Worm (Caenorhabditis elegans) whole organism, mixed stage, embryonic: ENCODE results near the gene elo-2.

ENCODE experiments used
- ces-1 ChIP-seq: fragments of 150-350 bp; optimal IDR thresholded peaks from 2 replicates; lab custom pipeline; 2014; ENCODE audit warnings: missing biosample characterization, missing genetic modification reagents, missing genetic modification characterization
- elt-3 ChIP-seq: fragments of 150-350 bp; optimal IDR thresholded peaks from 2 replicates; lab custom pipeline; 2014; ENCODE audit warnings: missing biosample characterization, missing genetic modification characterization
- flh-1 ChIP-seq: fragments of 200-800 bp; sonication (Bioruptor generic); optimal IDR thresholded peaks from 2 replicates; lab custom pipeline; 2018; ENCODE audit warnings: mild to moderate bottlenecking, missing genetic modification characterization, moderate library complexity, missing compliant biosample characterization
- hlh-1 ChIP-seq: fragments of 150-350 bp; optimal IDR thresholded peaks from 2 replicates; lab custom pipeline; 2014; ENCODE audit warnings: missing biosample characterization, missing genetic modification reagents, missing genetic modification characterization
- lin-32 ChIP-seq: fragments of 200-800 bp; sonication (Bioruptor generic); optimal IDR thresholded peaks from 2 replicates; lab custom pipeline; 2018; ENCODE audit warnings: mild to moderate bottlenecking, missing genetic modification characterization, missing compliant biosample characterization
- lsy-2 ChIP-seq: fragments of 150-350 bp; optimal IDR thresholded peaks from 2 replicates; lab custom pipeline; 2014; ENCODE audit warnings: missing biosample characterization, missing genetic modification characterization
- nhr-12 ChIP-seq: fragments of 150-350 bp; optimal IDR thresholded peaks from 2 replicates; lab custom pipeline; 2014; ENCODE audit warnings: missing biosample characterization, missing genetic modification characterization
- nhr-237 ChIP-seq: fragments of 150-350 bp; optimal IDR thresholded peaks from 2 replicates; lab custom pipeline; 2014; ENCODE audit warnings: missing biosample characterization, missing genetic modification characterization
- nhr-76 ChIP-seq: sonication (generic microtip); optimal IDR thresholded peaks from 2 replicates; lab custom pipeline; 2017; ENCODE audit warnings: missing biosample characterization, missing genetic modification characterization
- pha-4 ChIP-seq: fragments of 150-350 bp; optimal IDR thresholded peaks from 2 replicates; lab custom pipeline; 2018; ENCODE audit warnings: missing biosample characterization, missing genetic modification reagents, missing genetic modification characterization
- snpc-4 ChIP-seq: fragments of 150-350 bp; optimal IDR thresholded peaks from 2 replicates; lab custom pipeline; 2014; ENCODE audit warnings: missing biosample characterization, missing genetic modification characterization
- unc-120 ChIP-seq: sonication (generic microtip); optimal IDR thresholded peaks from 2 replicates; lab custom pipeline; 2017; ENCODE audit warnings: missing genetic modification characterization, missing compliant biosample characterization; ENCODE audit not compliant: poor library complexity, severe bottlenecking
- unc-39 ChIP-seq: fragments of 150-350 bp; optimal IDR thresholded peaks from 2 replicates; lab custom pipeline; 2014; ENCODE audit warnings: missing biosample characterization, missing genetic modification characterization
- unc-62 ChIP-seq: fragments of 150-350 bp; optimal IDR thresholded peaks from 2 replicates; lab custom pipeline; 2014; ENCODE audit warnings: missing biosample characterization, missing genetic modification reagents, missing genetic modification characterization

- no peak for TF ChIP-seq pha-4 (tag; lab: Kevin White, UChicago)
- TF ChIP-seq hlh-1: no peak
- TF ChIP-seq snpc-4 (tag; lab: Kevin White, UChicago): no peak
- no peak for TF ChIP-seq nhr-237 (tag; lab: Kevin White, UChicago)
- no peak for TF ChIP-seq unc-62
- TF ChIP-seq lin-32 (GFP tag; lab: Kevin White, UChicago): no peak
- no peak for TF ChIP-seq flh-1 (GFP tag; lab: Kevin White, UChicago)
- no peak for TF ChIP-seq ces-1 (GFP tag; lab: Kevin White, UChicago)
- no peak for TF ChIP-seq elt-3 (tag; lab: Kevin White, UChicago)
- TF ChIP-seq unc-39 (tag; lab: Kevin White, UChicago): no peak
- no peak for TF ChIP-seq lsy-2
- no peak for TF ChIP-seq nhr-12 (tag; lab: Kevin White, UChicago)
- TF ChIP-seq nhr-76 (tag; lab: Kevin White, UChicago): no peak
- TF ChIP-seq unc-120 (tag; lab: Kevin White, UChicago): no peak
Measured at ce11 chrIV:17467325-17467724, at the start of gene elo-2.
